4 fruit fly cellular contexts compared by ENCODE assay signal in the genomic region with DNA sequence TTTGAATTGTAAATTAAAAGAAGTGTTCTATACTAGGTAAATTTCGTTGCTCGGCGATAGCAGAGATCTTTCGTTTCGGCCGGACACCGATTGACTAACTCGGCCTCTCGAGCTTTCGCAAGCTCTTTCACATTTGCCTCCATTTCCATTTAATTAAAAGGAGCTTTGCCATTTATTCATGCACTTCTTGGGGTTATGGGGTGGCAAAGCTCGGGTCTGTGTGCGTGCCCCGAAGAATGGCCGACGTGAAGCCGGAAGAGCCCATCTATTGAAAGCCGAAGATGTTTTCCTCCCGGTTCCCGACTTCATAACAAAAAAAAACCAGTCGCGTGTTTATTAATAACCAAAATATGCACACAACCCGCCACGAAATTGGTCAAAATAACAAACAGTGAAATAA.
TF ChIP-seq lines count a peak whose summit lies in the region.

No protein-coding gene starts in this region.

- no peak for TF ChIP-seq CTCF in whole organism, embryonic (GFP tag; optimal IDR thresholded peaks at IDR 0.05; lab: Kevin White, UChicago)

TF ChIP-seq in whole organism, adult, 20 proteins besides CTCF, POLR2A, EP300 and RAD21:
- TF ChIP-seq pad (GFP tag; optimal IDR thresholded peaks at IDR 0.05; lab: Kevin White, UChicago) (no peak), cic (GFP tag; optimal IDR thresholded peaks at IDR 0.05; lab: Kevin White, UChicago) (peak; percentile 50), ovo (GFP tag; optimal IDR thresholded peaks at IDR 0.05; lab: Kevin White, UChicago) (no peak), CG33017 (tag; optimal IDR thresholded peaks at IDR 0.05; lab: Kevin White, UChicago) (peak; percentile 2)

TF ChIP-seq in whole organism, embryonic, 481 proteins besides CTCF, POLR2A, EP300 and RAD21 (continues in another document):
- TF ChIP-seq CG13296 (GFP tag; optimal IDR thresholded peaks at IDR 0.05; lab: Kevin White, UChicago) (peak; percentile 38), sens (GFP tag; lab: Kevin White, UChicago) (no peak), eyg (GFP tag; optimal IDR thresholded peaks at IDR 0.05; lab: Kevin White, UChicago) (no peak), CG15269 (tag; optimal IDR thresholded peaks at IDR 0.05; lab: Kevin White, UChicago) (no peak), wdn (GFP tag; IDR thresholded peaks at IDR 0.05; lab: Robert Waterston, UW) (no peak), CG8290 (GFP tag; optimal IDR thresholded peaks at IDR 0.05; lab: Kevin White, UChicago) (no peak), CG8290 (tag; optimal IDR thresholded peaks at IDR 0.05; lab: Kevin White, UChicago) (peak in 1 of 2 experiments; percentile 11), CG15514 (GFP tag; optimal IDR thresholded peaks at IDR 0.05; lab: Kevin White, UChicago) (peak; percentile 10), abd-A (tag; optimal IDR thresholded peaks at IDR 0.05; lab: Kevin White, UChicago) (peak; percentile 76), CG12769 (tag; optimal IDR thresholded peaks at IDR 0.05; lab: Kevin White, UChicago) (peak; percentile 54), Hr78 (GFP tag; optimal IDR thresholded peaks at IDR 0.05; lab: Kevin White, UChicago) (peak in 1 of 2 experiments; percentile 65), vvl (GFP tag; IDR thresholded peaks at IDR 0.05; lab: Robert Waterston, UW) (peak; percentile 54; the same call in 1 of the 2 replicates), Deaf1 (tag; optimal IDR thresholded peaks at IDR 0.05; lab: Kevin White, UChicago) (peak; percentile 93), CG8388 (GFP tag; optimal IDR thresholded peaks at IDR 0.05; lab: Kevin White, UChicago) (no peak), tx (GFP tag; optimal IDR thresholded peaks at IDR 0.05; lab: Kevin White, UChicago) (no peak), Nf-YA (GFP tag; IDR thresholded peaks at IDR 0.05; lab: Robert Waterston, UW) (no peak), CG12391 (tag; optimal IDR thresholded peaks at IDR 0.05; lab: Kevin White, UChicago) (no peak), CG13123 (GFP tag; optimal IDR thresholded peaks at IDR 0.05; lab: Kevin White, UChicago) (no peak), scrt (GFP tag; optimal IDR thresholded peaks at IDR 0.05; lab: Kevin White, UChicago) (peak; percentile 6), lab (GFP tag; optimal IDR thresholded peaks at IDR 0.05; lab: Kevin White, UChicago) (peak; percentile 39), E2f1 (GFP tag; IDR thresholded peaks at IDR 0.05; lab: Robert Waterston, UW) (no peak), Eip74EF (GFP tag; optimal IDR thresholded peaks at IDR 0.05; lab: Kevin White, UChicago) (peak in 1 of 2 experiments; percentile 66), CG9797 (GFP tag; optimal IDR thresholded peaks at IDR 0.05; lab: Kevin White, UChicago) (no peak), CG34376 (GFP tag; optimal IDR thresholded peaks at IDR 0.05; lab: Kevin White, UChicago) (peak; percentile 55), Jarid2 (GFP tag; optimal IDR thresholded peaks at IDR 0.05; lab: Kevin White, UChicago) (no peak), gem (tag; optimal IDR thresholded peaks at IDR 0.05; lab: Kevin White, UChicago) (no peak), Med (GFP tag; lab: Kevin White, UChicago) (peak; percentile 72), Dek (tag; optimal IDR thresholded peaks at IDR 0.05; lab: Kevin White, UChicago) (no peak)

TF ChIP-seq in whole organism, prepupa, 60 proteins besides CTCF, POLR2A, EP300 and RAD21:
- TF ChIP-seq svp (GFP tag; lab: Kevin White, UChicago) (peak; percentile 95), CG31627 (GFP tag; optimal IDR thresholded peaks at IDR 0.05; lab: Kevin White, UChicago) (no peak), CG11762 (GFP tag; optimal IDR thresholded peaks at IDR 0.05; lab: Kevin White, UChicago; ENCODE audit: insufficient read depth) (no peak), Gug (GFP tag; IDR thresholded peaks at IDR 0.05; lab: Robert Waterston, UW) (no peak), Eip78C (GFP tag; lab: Kevin White, UChicago) (peak; percentile 57), lz (GFP tag; optimal IDR thresholded peaks at IDR 0.05; lab: Kevin White, UChicago) (no peak)

TF ChIP-seq in whole organism, pupa, 21 proteins besides CTCF, POLR2A, EP300 and RAD21:
- TF ChIP-seq gl (tag; optimal IDR thresholded peaks at IDR 0.05; lab: Kevin White, UChicago), result no peak
- TF ChIP-seq CG12605 (GFP tag; IDR thresholded peaks at IDR 0.05; lab: Robert Waterston, UW), result 0 out of 2 replicates have a peak, but pooled peaks have one; percentile 22
- TF ChIP-seq CG17806 (tag; optimal IDR thresholded peaks at IDR 0.05; lab: Kevin White, UChicago), result no peak
- 0 out of 3 replicates have a peak, but pooled peaks have one; percentile 25 for TF ChIP-seq CG4496 (GFP tag; IDR thresholded peaks at IDR 0.05; lab: Robert Waterston, UW)
